Worm (Caenorhabditis elegans) whole organism, L3 larva: Measurements from ENCODE around the gene aco-1.

Experiments
- ama-1 ChIP-seq: fragments of 150-350 bp; optimal IDR thresholded peaks from 2 replicates; lab custom pipeline; 2018
- ceh-16 ChIP-seq: sonication (generic microtip); optimal IDR thresholded peaks from 2 replicates; lab custom pipeline; 2017; ENCODE audit warnings: missing biosample characterization, missing genetic modification characterization
- elt-2 ChIP-seq: sonication (generic microtip); optimal IDR thresholded peaks from 2 replicates; lab custom pipeline; 2016; ENCODE audit warnings: missing genetic modification reagents, mild to moderate bottlenecking, missing genetic modification characterization, missing compliant biosample characterization
- jun-1 ChIP-seq: fragments of 150-350 bp; optimal IDR thresholded peaks from 2 replicates; lab custom pipeline; 2014; ENCODE audit warnings: missing biosample characterization, missing genetic modification reagents, missing genetic modification characterization
- nfya-1 ChIP-seq: sonication (generic microtip); optimal IDR thresholded peaks from 2 replicates; lab custom pipeline; 2017; ENCODE audit warnings: missing genetic modification characterization, mild to moderate bottlenecking, missing compliant biosample characterization, antibody characterized with exemption, moderate library complexity; ENCODE audit not compliant: insufficient read depth
- nhr-11 ChIP-seq: fragments of 150-350 bp; optimal IDR thresholded peaks from 2 replicates; lab custom pipeline; 2014; ENCODE audit warnings: missing biosample characterization, missing genetic modification characterization
- nhr-23 ChIP-seq: fragments of 150-350 bp; optimal IDR thresholded peaks from 2 replicates; lab custom pipeline; 2014; ENCODE audit warnings: missing biosample characterization, missing genetic modification reagents, missing genetic modification characterization
- nhr-237 ChIP-seq: fragments of 150-350 bp; optimal IDR thresholded peaks from 2 replicates; lab custom pipeline; 2014; ENCODE audit warnings: missing biosample characterization, missing genetic modification characterization
- nhr-25 ChIP-seq: sonication (generic microtip); optimal IDR thresholded peaks from 2 replicates; lab custom pipeline; 2017; ENCODE audit warnings: missing biosample characterization, missing genetic modification characterization
- nhr-77 ChIP-seq: fragments of 150-350 bp; optimal IDR thresholded peaks from 2 replicates; lab custom pipeline; 2014; ENCODE audit warnings: missing biosample characterization, missing genetic modification characterization
- sea-2 ChIP-seq: fragments of 150-350 bp; sonication (generic microtip); optimal IDR thresholded peaks from 4 replicates; lab custom pipeline; 2014; ENCODE audit warnings: missing biosample characterization, missing genetic modification reagents, missing genetic modification characterization
- ztf-4 ChIP-seq: fragments of 150-350 bp; optimal IDR thresholded peaks from 2 replicates; lab custom pipeline; 2014; ENCODE audit warnings: missing biosample characterization, missing genetic modification characterization

- TF ChIP-seq ama-1 (lab: Kevin White, UChicago) (no peak), jun-1 (tag; lab: Kevin White, UChicago) (no peak), nhr-77 (no peak), nfya-1 (tag; lab: Kevin White, UChicago) (peak; percentile 31), elt-2 (no peak), nhr-237 (no peak), ztf-4 (tag; lab: Kevin White, UChicago) (no peak), ceh-16 (tag; lab: Kevin White, UChicago) (no peak), nhr-23 (no peak), sea-2 (GFP tag; lab: Kevin White, UChicago) (no peak), nhr-11 (no peak), nhr-25 (tag; lab: Kevin White, UChicago) (peak; percentile 66)
Observed at ce11 chrX:11384534-11385441, 45.1 kb downstream of the aco-1 start, which contains the start of the genes F08B12.11 and prmn-1.
